Fruit fly (Drosophila melanogaster) whole organism: ENCODE results near the gene CrebA.

Experiments
- Dll ChIP-seq: fragments of >200 bp; optimal IDR thresholded peaks from 2 replicates; lab custom pipeline; 2017
- EcR ChIP-seq, 2 experiments: fragments of >200 bp; optimal IDR thresholded peaks; 2 replicates each; lab custom pipeline; 2017; ENCODE audit warnings: missing biosample characterization in 2 of 2, missing genetic modification characterization in 2 of 2, missing genetic modification reagents in 2 of 2
- pan ChIP-seq: fragments of >200 bp; optimal IDR thresholded peaks from 2 replicates; lab custom pipeline; 2017
- psq ChIP-seq: fragments of >200 bp; optimal IDR thresholded peaks from 2 replicates; lab custom pipeline; 2017

DNA sequence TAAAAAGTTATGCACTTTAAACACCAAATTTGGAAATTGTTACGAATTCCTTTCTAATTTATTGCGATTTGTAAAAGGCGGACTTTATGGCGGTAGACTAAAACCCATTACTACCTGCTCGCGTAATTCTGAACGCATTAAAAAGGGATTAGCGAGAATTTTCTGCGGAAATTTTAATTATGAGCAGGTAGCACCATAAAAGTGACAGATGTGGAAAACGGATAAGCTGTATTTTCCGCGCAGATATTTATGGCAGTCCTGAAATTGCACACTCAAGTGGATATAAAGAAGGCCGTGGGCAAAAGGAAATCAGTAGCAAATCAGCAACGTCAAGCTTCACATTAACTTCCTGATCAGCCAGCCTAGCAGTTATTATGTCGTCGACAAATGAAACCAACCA is 26.4 kb upstream of the CrebA start, which contains the start of gene Z600:
- TF ChIP-seq psq (lab: Kevin White, UChicago) (no peak), Dll (lab: Kevin White, UChicago) (no peak), EcR (GFP tag; optimal IDR thresholded peaks at IDR 0.05; lab: Kevin White, UChicago) (no peak), pan (no peak)
